Worm (Caenorhabditis elegans) whole organism, late embryonic: Measurements from ENCODE around the gene R01E6.5.

Experiments used
- F13H6.1 ChIP-seq: sonication (generic microtip); optimal IDR thresholded peaks from 2 replicates; lab custom pipeline; 2016; ENCODE audit warnings: missing genetic modification characterization, missing compliant biosample characterization
- K02D7.2 ChIP-seq: sonication (generic microtip); optimal IDR thresholded peaks from 2 replicates; lab custom pipeline; 2017; ENCODE audit warnings: mild to moderate bottlenecking, missing genetic modification characterization, missing compliant biosample characterization
- K09A11.1 ChIP-seq: sonication (generic microtip); optimal IDR thresholded peaks from 2 replicates; lab custom pipeline; 2017; ENCODE audit warnings: antibody characterized with exemption, mild to moderate bottlenecking, missing genetic modification characterization, missing compliant biosample characterization; ENCODE audit not compliant: insufficient read depth
- ahr-1 ChIP-seq: sonication (generic microtip); optimal IDR thresholded peaks from 2 replicates; lab custom pipeline; 2016; ENCODE audit warnings: missing genetic modification characterization, missing compliant biosample characterization
- ceh-14 ChIP-seq: sonication (generic microtip); optimal IDR thresholded peaks from 2 replicates; lab custom pipeline; 2016; ENCODE audit warnings: missing genotype, missing genetic modification characterization, missing compliant biosample characterization
- ceh-18 ChIP-seq: sonication (generic microtip); optimal IDR thresholded peaks from 2 replicates; lab custom pipeline; 2016; ENCODE audit warnings: missing genetic modification characterization, missing compliant biosample characterization
- ceh-19 ChIP-seq: fragments of 200-800 bp; sonication (Bioruptor generic); optimal IDR thresholded peaks from 2 replicates; lab custom pipeline; 2018; ENCODE audit warnings: mild to moderate bottlenecking, missing genetic modification characterization, missing compliant biosample characterization
- ceh-22 ChIP-seq: sonication (generic microtip); optimal IDR thresholded peaks from 2 replicates; lab custom pipeline; 2017; ENCODE audit warnings: missing biosample characterization, missing genetic modification characterization
- ceh-24 ChIP-seq: sonication (generic microtip); optimal IDR thresholded peaks from 2 replicates; lab custom pipeline; 2016; ENCODE audit warnings: mild to moderate bottlenecking, missing genetic modification characterization, missing compliant biosample characterization
- ceh-30 ChIP-seq: fragments of 150-350 bp; optimal IDR thresholded peaks from 2 replicates; lab custom pipeline; 2014; ENCODE audit warnings: missing biosample characterization, missing genetic modification characterization
- ceh-48 ChIP-seq: sonication (generic microtip); optimal IDR thresholded peaks from 2 replicates; lab custom pipeline; 2016; ENCODE audit warnings: missing genetic modification characterization, inconsistent platforms, missing compliant biosample characterization
- ceh-6 ChIP-seq: fragments of 200-800 bp; sonication (Bioruptor generic); optimal IDR thresholded peaks from 2 replicates; lab custom pipeline; 2018; ENCODE audit warnings: mild to moderate bottlenecking, missing genetic modification characterization, missing compliant biosample characterization
- ceh-9 ChIP-seq: sonication (generic microtip); optimal IDR thresholded peaks from 2 replicates; lab custom pipeline; 2016; ENCODE audit warnings: mild to moderate bottlenecking, missing genetic modification characterization, inconsistent platforms, missing compliant biosample characterization
- che-1 ChIP-seq: sonication (generic microtip); optimal IDR thresholded peaks from 2 replicates; lab custom pipeline; 2016; ENCODE audit warnings: mild to moderate bottlenecking, missing genetic modification characterization, missing compliant biosample characterization
- dmd-4 ChIP-seq: sonication (generic microtip); optimal IDR thresholded peaks from 2 replicates; lab custom pipeline; 2016; ENCODE audit warnings: borderline replicate concordance, missing genetic modification characterization, missing compliant biosample characterization
- elt-2 ChIP-seq: sonication (generic microtip); optimal IDR thresholded peaks from 2 replicates; lab custom pipeline; 2016; ENCODE audit warnings: missing genetic modification reagents, missing genetic modification characterization, missing compliant biosample characterization
- elt-4 ChIP-seq: sonication (generic microtip); optimal IDR thresholded peaks from 2 replicates; lab custom pipeline; 2016; ENCODE audit warnings: missing genetic modification characterization, missing compliant biosample characterization
- eyg-1 ChIP-seq: sonication (generic microtip); optimal IDR thresholded peaks from 2 replicates; lab custom pipeline; 2016; ENCODE audit warnings: missing genotype, missing genetic modification characterization, missing compliant biosample characterization
- fax-1 ChIP-seq: sonication (generic microtip); optimal IDR thresholded peaks from 2 replicates; lab custom pipeline; 2016; ENCODE audit warnings: missing genotype, missing genetic modification characterization, missing compliant biosample characterization
- fkh-10 ChIP-seq: fragments of 150-350 bp; optimal IDR thresholded peaks from 2 replicates; lab custom pipeline; 2014; ENCODE audit warnings: missing biosample characterization, missing genetic modification reagents, missing genetic modification characterization
- gmeb-2 ChIP-seq: sonication (generic microtip); optimal IDR thresholded peaks from 2 replicates; lab custom pipeline; 2016; ENCODE audit warnings: missing genetic modification characterization, inconsistent platforms, missing compliant biosample characterization
- hlh-6 ChIP-seq: sonication (generic microtip); optimal IDR thresholded peaks from 2 replicates; lab custom pipeline; 2016; ENCODE audit warnings: missing genotype, missing genetic modification characterization, missing compliant biosample characterization
- hlh-8 ChIP-seq: sonication (generic microtip); optimal IDR thresholded peaks from 2 replicates; lab custom pipeline; 2016; ENCODE audit warnings: missing genotype, missing genetic modification characterization, missing compliant biosample characterization
- lim-6 ChIP-seq: sonication (generic microtip); optimal IDR thresholded peaks from 2 replicates; lab custom pipeline; 2016; ENCODE audit warnings: missing genetic modification characterization, missing compliant biosample characterization
- madf-2 ChIP-seq: sonication (generic microtip); optimal IDR thresholded peaks from 2 replicates; lab custom pipeline; 2017; ENCODE audit warnings: missing genetic modification characterization, missing compliant biosample characterization
- mec-3 ChIP-seq: sonication (generic microtip); optimal IDR thresholded peaks from 2 replicates; lab custom pipeline; 2016; ENCODE audit warnings: borderline replicate concordance, missing genetic modification characterization, missing compliant biosample characterization
- nfya-1 ChIP-seq: sonication (generic microtip); optimal IDR thresholded peaks from 2 replicates; lab custom pipeline; 2017; ENCODE audit warnings: missing genetic modification characterization, mild to moderate bottlenecking, missing compliant biosample characterization, antibody characterized with exemption, moderate library complexity
- nhr-232 ChIP-seq: sonication (generic microtip); optimal IDR thresholded peaks from 2 replicates; lab custom pipeline; 2016; ENCODE audit warnings: missing genetic modification characterization, missing compliant biosample characterization
- pag-3 ChIP-seq: sonication (generic microtip); optimal IDR thresholded peaks from 2 replicates; lab custom pipeline; 2016; ENCODE audit warnings: missing compliant biosample characterization, missing genetic modification characterization, borderline replicate concordance
- pat-9 ChIP-seq: fragments of 200-800 bp; sonication (Bioruptor generic); optimal IDR thresholded peaks from 2 replicates; lab custom pipeline; 2018; ENCODE audit warnings: mild to moderate bottlenecking, missing genetic modification characterization, moderate library complexity, missing compliant biosample characterization
- pha-2 ChIP-seq: sonication (generic microtip); optimal IDR thresholded peaks from 2 replicates; lab custom pipeline; 2017; ENCODE audit warnings: mild to moderate bottlenecking, missing genetic modification characterization, missing compliant biosample characterization
- pha-4 ChIP-seq: fragments of 150-350 bp; optimal IDR thresholded peaks from 2 replicates; lab custom pipeline; 2018; ENCODE audit warnings: missing biosample characterization, missing genetic modification reagents, missing genetic modification characterization
- pqm-1 ChIP-seq: sonication (generic microtip); optimal IDR thresholded peaks from 2 replicates; lab custom pipeline; 2016; ENCODE audit warnings: missing genetic modification characterization, missing compliant biosample characterization
- pros-1 ChIP-seq: fragments of 150-350 bp; optimal IDR thresholded peaks from 2 replicates; lab custom pipeline; 2014; ENCODE audit warnings: missing biosample characterization, missing genetic modification reagents, missing genetic modification characterization
- rnt-1 ChIP-seq: sonication (generic microtip); optimal IDR thresholded peaks from 2 replicates; lab custom pipeline; 2016; ENCODE audit warnings: missing genetic modification characterization, missing compliant biosample characterization
- sdc-2 ChIP-seq: sonication (generic microtip); optimal IDR thresholded peaks from 2 replicates; lab custom pipeline; 2016; ENCODE audit warnings: missing genotype, missing genetic modification characterization, missing compliant biosample characterization
- sox-4 ChIP-seq: sonication (generic microtip); optimal IDR thresholded peaks from 2 replicates; lab custom pipeline; 2017; ENCODE audit warnings: mild to moderate bottlenecking, missing genetic modification characterization, inconsistent platforms, missing compliant biosample characterization
- tbx-7 ChIP-seq: sonication (generic microtip); optimal IDR thresholded peaks from 2 replicates; lab custom pipeline; 2016; ENCODE audit warnings: missing genotype, missing genetic modification characterization, missing compliant biosample characterization
- unc-3 ChIP-seq, 2 experiments: fragments of 200-800 bp in 1 of 2; sonication (Bioruptor generic) in 1 of 2; sonication (generic microtip) in 1 of 2; conservative IDR thresholded peaks in 1 of 2; optimal IDR thresholded peaks in 1 of 2; 2 replicates each; pipeline versions ENCODE4 v1.3.6 to Lab custom; 2016 to 2022; ENCODE audit warnings: missing compliant biosample characterization in 2 of 2, missing genetic modification characterization in 2 of 2, missing genetic modification reagents in 1 of 2
- unc-55 ChIP-seq: sonication (generic microtip); optimal IDR thresholded peaks from 2 replicates; lab custom pipeline; 2017; ENCODE audit warnings: missing biosample characterization, missing genetic modification reagents, missing genetic modification characterization
- zip-5 ChIP-seq: sonication (generic microtip); optimal IDR thresholded peaks from 2 replicates; lab custom pipeline; 2016; ENCODE audit warnings: missing genetic modification characterization, missing compliant biosample characterization

The R01E6.5 gene

DNA sequence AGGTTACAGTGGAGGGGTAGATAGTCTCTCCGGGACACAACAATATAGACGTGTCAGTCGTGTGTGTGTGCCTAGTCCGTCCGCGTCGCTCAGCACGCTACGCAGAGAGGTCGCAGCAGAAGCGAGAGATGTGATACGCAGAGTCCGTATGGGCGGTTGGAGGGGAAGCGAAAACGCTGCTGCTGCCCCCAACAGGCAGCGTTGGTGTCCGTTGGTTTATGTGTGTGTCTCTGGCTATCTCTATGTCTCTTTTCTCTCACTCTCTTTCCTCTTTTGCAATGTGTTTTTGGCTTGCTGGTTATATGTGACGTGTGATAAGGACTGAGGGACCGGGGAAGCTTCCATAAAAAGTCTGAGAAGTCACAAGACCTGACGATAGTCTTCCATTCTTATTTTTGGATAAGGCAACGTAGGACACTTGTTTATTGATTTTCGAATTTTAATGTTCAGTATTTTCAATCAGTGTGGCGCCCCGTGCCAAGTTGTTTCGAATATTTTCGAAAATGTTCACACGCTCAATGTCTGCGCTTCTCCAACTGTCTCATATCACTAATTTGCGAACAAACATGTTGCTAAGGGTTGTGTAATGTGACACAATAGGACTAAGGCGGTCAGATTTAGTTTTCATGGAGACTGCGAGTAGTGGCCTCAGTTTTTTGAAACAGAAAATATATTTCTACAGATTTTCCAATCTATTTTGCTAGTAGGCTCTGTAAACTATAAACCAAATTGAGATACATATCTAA is 9.3 kb upstream of the R01E6.5 start, which contains the start of gene pab-2 (continued):
- TF ChIP-seq unc-3 (GFP tag; conservative IDR thresholded peaks at IDR 0.05; lab: Robert Waterston, UW) (0 out of 2 replicates have a peak, but pooled peaks have one; percentile 39), unc-3 (tag; optimal IDR thresholded peaks at IDR 0.05; lab: Kevin White, UChicago) (no peak), madf-2 (tag; lab: Kevin White, UChicago) (peak; percentile 21), sdc-2 (tag; lab: Kevin White, UChicago) (peak; percentile 88), pag-3 (tag; lab: Kevin White, UChicago) (no peak), ceh-18 (tag; lab: Kevin White, UChicago) (peak; percentile 69), nhr-232 (tag; lab: Kevin White, UChicago) (peak; percentile 58), elt-2 (tag; lab: Kevin White, UChicago) (peak; percentile 69), pros-1 (peak; percentile 76), ahr-1 (no peak), ceh-48 (tag; lab: Kevin White, UChicago) (peak; percentile 13), pha-2 (no peak), tbx-7 (tag; lab: Kevin White, UChicago) (no peak), ceh-22 (no peak), ceh-24 (tag; lab: Kevin White, UChicago) (no peak), pat-9 (tag; lab: Kevin White, UChicago) (peak; percentile 40), mec-3 (tag; lab: Kevin White, UChicago) (no peak), lim-6 (tag; lab: Kevin White, UChicago) (no peak), zip-5 (tag; lab: Kevin White, UChicago) (peak; percentile 24), sox-4 (tag; lab: Kevin White, UChicago) (peak; percentile 38), ceh-30 (tag; lab: Kevin White, UChicago) (no peak), rnt-1 (tag; lab: Kevin White, UChicago) (peak; percentile 61), F13H6.1 (tag; lab: Kevin White, UChicago) (peak; percentile 31), unc-55 (GFP tag; lab: Kevin White, UChicago) (peak; percentile 75), fkh-10 (GFP tag; lab: Kevin White, UChicago) (no peak), ceh-6 (GFP tag; lab: Kevin White, UChicago) (peak; percentile 26), fax-1 (no peak), ceh-9 (tag; lab: Kevin White, UChicago) (no peak), pha-4 (tag; lab: Kevin White, UChicago) (no peak), gmeb-2 (tag; lab: Kevin White, UChicago) (no peak), eyg-1 (tag; lab: Kevin White, UChicago) (peak; percentile 10), K02D7.2 (tag; lab: Kevin White, UChicago) (no peak), ceh-19 (GFP tag; lab: Kevin White, UChicago) (peak; percentile 10), elt-4 (no peak), che-1 (tag; lab: Kevin White, UChicago) (no peak), hlh-8 (peak; percentile 21), ceh-14 (peak; percentile 9), hlh-6 (tag; lab: Kevin White, UChicago) (no peak), K09A11.1 (tag; lab: Kevin White, UChicago) (no peak), dmd-4 (tag; lab: Kevin White, UChicago) (no peak)

DNA sequence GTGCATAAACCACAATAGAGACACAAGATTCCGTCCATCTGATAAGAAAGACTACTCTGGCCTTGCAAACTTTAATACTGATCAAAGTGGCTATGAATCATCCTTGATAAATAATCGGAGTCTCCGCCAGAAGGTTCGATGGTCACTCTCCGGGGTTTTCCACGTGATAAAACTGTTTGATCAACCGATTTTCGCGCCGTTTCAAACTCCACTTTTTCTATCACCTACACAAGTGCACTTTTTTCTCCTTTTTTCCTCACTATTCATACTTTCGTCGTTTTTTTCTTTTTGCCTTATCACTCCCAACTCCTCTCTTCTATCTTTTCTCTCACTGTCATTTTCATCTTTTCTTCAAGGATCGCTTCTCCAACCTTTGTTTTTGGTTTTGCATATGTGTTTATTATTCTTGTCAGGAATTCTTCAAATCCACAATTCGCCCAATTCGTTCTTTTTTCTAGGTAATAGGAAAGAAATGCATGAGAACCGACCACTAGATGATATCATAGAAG is 8.2 kb upstream of the R01E6.5 start, which contains the start of gene F18H3.4:
Gene F18H3.4 (plus strand): TSS at position 459 of the 509 bp plus-strand sequence.
- TF ChIP-seq nfya-1 (tag; lab: Kevin White, UChicago) (no peak), pqm-1 (tag; lab: Kevin White, UChicago) (peak; percentile 1), nhr-232 (tag; lab: Kevin White, UChicago) (no peak), madf-2 (tag; lab: Kevin White, UChicago) (no peak), pat-9 (tag; lab: Kevin White, UChicago) (no peak), hlh-6 (tag; lab: Kevin White, UChicago) (no peak), K02D7.2 (tag; lab: Kevin White, UChicago) (no peak), elt-2 (tag; lab: Kevin White, UChicago) (peak; percentile 27)
